Worm (Caenorhabditis elegans) whole organism, late embryonic: Measurements from ENCODE around the gene M142.8.

Experiments
- C08G9.2 ChIP-seq: sonication (generic microtip); optimal IDR thresholded peaks from 2 replicates; lab custom pipeline; 2016; ENCODE audit warnings: mild to moderate bottlenecking, missing genetic modification characterization, moderate library complexity, missing compliant biosample characterization
- C38D4.7 ChIP-seq: fragments of 200-800 bp; sonication (Bioruptor generic); optimal IDR thresholded peaks from 2 replicates; lab custom pipeline; 2018; ENCODE audit warnings: mild to moderate bottlenecking, missing genetic modification characterization, moderate library complexity, missing compliant biosample characterization
- K09A11.1 ChIP-seq: sonication (generic microtip); optimal IDR thresholded peaks from 2 replicates; lab custom pipeline; 2017; ENCODE audit warnings: antibody characterized with exemption, mild to moderate bottlenecking, missing genetic modification characterization, missing compliant biosample characterization; ENCODE audit not compliant: insufficient read depth
- T23F11.4 ChIP-seq: fragments of 200-800 bp; sonication (Bioruptor generic); optimal IDR thresholded peaks from 2 replicates; lab custom pipeline; 2018; ENCODE audit warnings: mild to moderate bottlenecking, missing genetic modification characterization, missing compliant biosample characterization
- ceh-14 ChIP-seq: sonication (generic microtip); optimal IDR thresholded peaks from 2 replicates; lab custom pipeline; 2016; ENCODE audit warnings: missing genotype, missing genetic modification characterization, missing compliant biosample characterization
- ceh-18 ChIP-seq: sonication (generic microtip); optimal IDR thresholded peaks from 2 replicates; lab custom pipeline; 2016; ENCODE audit warnings: missing genetic modification characterization, missing compliant biosample characterization
- ceh-2 ChIP-seq: sonication (generic microtip); optimal IDR thresholded peaks from 2 replicates; lab custom pipeline; 2016; ENCODE audit warnings: missing genotype, missing genetic modification characterization, missing compliant biosample characterization
- ceh-24 ChIP-seq: sonication (generic microtip); optimal IDR thresholded peaks from 2 replicates; lab custom pipeline; 2016; ENCODE audit warnings: mild to moderate bottlenecking, missing genetic modification characterization, missing compliant biosample characterization
- ceh-31 ChIP-seq: sonication (generic microtip); optimal IDR thresholded peaks from 2 replicates; lab custom pipeline; 2016; ENCODE audit warnings: missing genetic modification characterization, missing compliant biosample characterization
- ceh-34 ChIP-seq: sonication (generic microtip); optimal IDR thresholded peaks from 2 replicates; lab custom pipeline; 2016; ENCODE audit warnings: mild to moderate bottlenecking, missing genetic modification characterization, missing compliant biosample characterization
- ceh-48 ChIP-seq: sonication (generic microtip); optimal IDR thresholded peaks from 2 replicates; lab custom pipeline; 2016; ENCODE audit warnings: missing genetic modification characterization, inconsistent platforms, missing compliant biosample characterization
- ceh-6 ChIP-seq: fragments of 200-800 bp; sonication (Bioruptor generic); optimal IDR thresholded peaks from 2 replicates; lab custom pipeline; 2018; ENCODE audit warnings: mild to moderate bottlenecking, missing genetic modification characterization, missing compliant biosample characterization
- ceh-9 ChIP-seq: sonication (generic microtip); optimal IDR thresholded peaks from 2 replicates; lab custom pipeline; 2016; ENCODE audit warnings: mild to moderate bottlenecking, missing genetic modification characterization, inconsistent platforms, missing compliant biosample characterization
- che-1 ChIP-seq: sonication (generic microtip); optimal IDR thresholded peaks from 2 replicates; lab custom pipeline; 2016; ENCODE audit warnings: mild to moderate bottlenecking, missing genetic modification characterization, missing compliant biosample characterization
- dmd-4 ChIP-seq: sonication (generic microtip); optimal IDR thresholded peaks from 2 replicates; lab custom pipeline; 2016; ENCODE audit warnings: borderline replicate concordance, missing genetic modification characterization, missing compliant biosample characterization
- elt-4 ChIP-seq: sonication (generic microtip); optimal IDR thresholded peaks from 2 replicates; lab custom pipeline; 2016; ENCODE audit warnings: missing genetic modification characterization, missing compliant biosample characterization
- ets-4 ChIP-seq: sonication (generic microtip); optimal IDR thresholded peaks from 2 replicates; lab custom pipeline; 2016; ENCODE audit warnings: missing genetic modification characterization, missing compliant biosample characterization
- eyg-1 ChIP-seq: sonication (generic microtip); optimal IDR thresholded peaks from 2 replicates; lab custom pipeline; 2016; ENCODE audit warnings: missing genotype, missing genetic modification characterization, missing compliant biosample characterization
- fkh-10 ChIP-seq: fragments of 150-350 bp; optimal IDR thresholded peaks from 2 replicates; lab custom pipeline; 2014; ENCODE audit warnings: missing biosample characterization, missing genetic modification reagents, missing genetic modification characterization
- fkh-6 ChIP-seq: sonication (generic microtip); optimal IDR thresholded peaks from 2 replicates; lab custom pipeline; 2016; ENCODE audit warnings: missing genetic modification characterization, missing compliant biosample characterization
- hlh-13 ChIP-seq: fragments of 200-800 bp; sonication (Bioruptor generic); optimal IDR thresholded peaks from 2 replicates; lab custom pipeline; 2018; ENCODE audit warnings: mild to moderate bottlenecking, missing genetic modification characterization, missing compliant biosample characterization
- hlh-15 ChIP-seq: sonication (generic microtip); optimal IDR thresholded peaks from 2 replicates; lab custom pipeline; 2016; ENCODE audit warnings: missing genetic modification characterization, missing compliant biosample characterization
- lim-6 ChIP-seq: sonication (generic microtip); optimal IDR thresholded peaks from 2 replicates; lab custom pipeline; 2016; ENCODE audit warnings: missing genetic modification characterization, missing compliant biosample characterization
- mec-3 ChIP-seq: sonication (generic microtip); optimal IDR thresholded peaks from 2 replicates; lab custom pipeline; 2016; ENCODE audit warnings: borderline replicate concordance, missing genetic modification characterization, missing compliant biosample characterization
- nfya-1 ChIP-seq: sonication (generic microtip); optimal IDR thresholded peaks from 2 replicates; lab custom pipeline; 2017; ENCODE audit warnings: missing genetic modification characterization, mild to moderate bottlenecking, missing compliant biosample characterization, antibody characterized with exemption, moderate library complexity
- nhr-11 ChIP-seq: fragments of 150-350 bp; optimal IDR thresholded peaks from 2 replicates; lab custom pipeline; 2014; ENCODE audit warnings: missing biosample characterization, missing genetic modification characterization
- nhr-232 ChIP-seq: sonication (generic microtip); optimal IDR thresholded peaks from 2 replicates; lab custom pipeline; 2016; ENCODE audit warnings: missing genetic modification characterization, missing compliant biosample characterization
- pag-3 ChIP-seq: sonication (generic microtip); optimal IDR thresholded peaks from 2 replicates; lab custom pipeline; 2016; ENCODE audit warnings: missing compliant biosample characterization, missing genetic modification characterization, borderline replicate concordance
- pax-1 ChIP-seq: fragments of 150-350 bp; optimal IDR thresholded peaks from 2 replicates; lab custom pipeline; 2014; ENCODE audit warnings: missing biosample characterization, missing genetic modification characterization
- pha-2 ChIP-seq: sonication (generic microtip); optimal IDR thresholded peaks from 2 replicates; lab custom pipeline; 2017; ENCODE audit warnings: mild to moderate bottlenecking, missing genetic modification characterization, missing compliant biosample characterization
- pha-4 ChIP-seq: fragments of 150-350 bp; optimal IDR thresholded peaks from 2 replicates; lab custom pipeline; 2018; ENCODE audit warnings: missing biosample characterization, missing genetic modification reagents, missing genetic modification characterization
- ref-2 ChIP-seq: sonication (generic microtip); optimal IDR thresholded peaks from 2 replicates; lab custom pipeline; 2016; ENCODE audit warnings: missing genetic modification characterization, missing compliant biosample characterization
- rnt-1 ChIP-seq: sonication (generic microtip); optimal IDR thresholded peaks from 2 replicates; lab custom pipeline; 2016; ENCODE audit warnings: missing genetic modification characterization, missing compliant biosample characterization
- sdc-2 ChIP-seq: sonication (generic microtip); optimal IDR thresholded peaks from 2 replicates; lab custom pipeline; 2016; ENCODE audit warnings: missing genotype, missing genetic modification characterization, missing compliant biosample characterization
- sox-4 ChIP-seq: sonication (generic microtip); optimal IDR thresholded peaks from 2 replicates; lab custom pipeline; 2017; ENCODE audit warnings: mild to moderate bottlenecking, missing genetic modification characterization, inconsistent platforms, missing compliant biosample characterization
- syd-9 ChIP-seq: sonication (generic microtip); optimal IDR thresholded peaks from 2 replicates; lab custom pipeline; 2016; ENCODE audit warnings: mild to moderate bottlenecking, missing genetic modification characterization, moderate library complexity, missing compliant biosample characterization
- tbx-2 ChIP-seq: sonication (generic microtip); optimal IDR thresholded peaks from 2 replicates; lab custom pipeline; 2016; ENCODE audit warnings: missing genetic modification characterization, missing compliant biosample characterization
- unc-42 ChIP-seq: sonication (generic microtip); optimal IDR thresholded peaks from 2 replicates; lab custom pipeline; 2016; ENCODE audit warnings: missing genotype, missing genetic modification characterization, missing compliant biosample characterization
- unc-55 ChIP-seq: sonication (generic microtip); optimal IDR thresholded peaks from 2 replicates; lab custom pipeline; 2017; ENCODE audit warnings: missing biosample characterization, missing genetic modification reagents, missing genetic modification characterization
- unc-86 ChIP-seq: sonication (generic microtip); optimal IDR thresholded peaks from 2 replicates; lab custom pipeline; 2016; ENCODE audit warnings: missing genetic modification characterization, missing compliant biosample characterization
- zip-5 ChIP-seq: sonication (generic microtip); optimal IDR thresholded peaks from 2 replicates; lab custom pipeline; 2016; ENCODE audit warnings: missing genetic modification characterization, missing compliant biosample characterization

M142.8 gene

DNA sequence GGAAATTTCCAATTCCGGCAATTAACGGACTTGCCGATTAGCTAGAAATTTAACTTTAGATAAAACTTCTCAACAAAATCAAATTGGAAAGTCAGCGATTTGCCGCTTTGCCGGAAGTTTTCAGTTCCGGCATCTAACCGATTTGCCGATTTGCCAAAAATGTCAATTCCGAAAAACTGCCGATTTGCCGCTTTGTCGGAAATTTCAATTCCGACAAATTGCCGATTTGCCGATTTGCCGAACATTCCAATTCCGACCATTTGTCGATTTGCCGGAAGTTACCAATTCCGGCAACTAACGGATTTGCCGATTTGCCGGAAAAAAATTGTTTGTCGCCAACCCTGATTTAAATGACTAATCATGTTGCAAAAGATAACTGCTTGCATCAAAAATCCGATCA, 24.3 kb upstream of the M142.8 start:
- TF ChIP-seq C38D4.7 (GFP tag; lab: Kevin White, UChicago) (no peak), K09A11.1 (no peak), ceh-48 (tag; lab: Kevin White, UChicago) (no peak), ceh-14 (no peak), nfya-1 (no peak), rnt-1 (no peak), ceh-9 (tag; lab: Kevin White, UChicago) (no peak), unc-86 (tag; lab: Kevin White, UChicago) (no peak), pha-2 (tag; lab: Kevin White, UChicago) (no peak), sox-4 (no peak), nhr-232 (tag; lab: Kevin White, UChicago) (no peak), ref-2 (tag; lab: Kevin White, UChicago) (no peak), eyg-1 (no peak), ceh-24 (tag; lab: Kevin White, UChicago) (no peak), dmd-4 (tag; lab: Kevin White, UChicago) (no peak), ceh-6 (GFP tag; lab: Kevin White, UChicago) (no peak), nhr-11 (no peak), mec-3 (tag; lab: Kevin White, UChicago) (no peak)

- no peak for TF ChIP-seq ceh-34 (tag; lab: Kevin White, UChicago)
- no peak for TF ChIP-seq fkh-10 (GFP tag; lab: Kevin White, UChicago)
- TF ChIP-seq sdc-2 (tag; lab: Kevin White, UChicago) = no peak
- TF ChIP-seq nfya-1 = no peak
- no peak for TF ChIP-seq syd-9 (tag; lab: Kevin White, UChicago)
- TF ChIP-seq sox-4 = no peak
- TF ChIP-seq ceh-6 (GFP tag; lab: Kevin White, UChicago) = no peak
- no peak for TF ChIP-seq pha-4
Observed at ce11 chrIII:10911160-10911559, 22.3 kb upstream of the M142.8 start, which contains the start of gene cut-6. Gene cut-6, plus strand, starts transcription at chrIII:10911460.

- TF ChIP-seq ceh-31 (tag; lab: Kevin White, UChicago) = no peak
- TF ChIP-seq ceh-2 (tag; lab: Kevin White, UChicago) = no peak
- TF ChIP-seq rnt-1 = no peak
- TF ChIP-seq zip-5 (tag; lab: Kevin White, UChicago) = no peak
- TF ChIP-seq dmd-4 (tag; lab: Kevin White, UChicago) = no peak
- no peak for TF ChIP-seq ceh-24 (tag; lab: Kevin White, UChicago)
- no peak for TF ChIP-seq ceh-18 (tag; lab: Kevin White, UChicago)
- TF ChIP-seq C08G9.2 (tag; lab: Kevin White, UChicago) = no peak
- no peak for TF ChIP-seq nhr-11
- TF ChIP-seq unc-55 (GFP tag; lab: Kevin White, UChicago) = no peak
- TF ChIP-seq pag-3 = no peak
- TF ChIP-seq pax-1 = no peak
- no peak for TF ChIP-seq che-1
Observed at ce11 chrIII:10914971-10915370, 18.5 kb upstream of the M142.8 start.

ce11 chrIII:10920044-10920443, 13.4 kb upstream of the M142.8 start, which contains the start of gene vab-7:
Gene vab-7, plus strand, starts transcription at chrIII:10920344.
- no peak for TF ChIP-seq pag-3
- TF ChIP-seq fkh-10 (GFP tag; lab: Kevin White, UChicago) = no peak
- TF ChIP-seq elt-4 (tag; lab: Kevin White, UChicago) = no peak
- TF ChIP-seq tbx-2 (tag; lab: Kevin White, UChicago) = no peak
- TF ChIP-seq unc-86 (tag; lab: Kevin White, UChicago) = no peak
- no peak for TF ChIP-seq hlh-13 (GFP tag; lab: Kevin White, UChicago)
- no peak for TF ChIP-seq fkh-6 (tag; lab: Kevin White, UChicago)
- no peak for TF ChIP-seq che-1
- TF ChIP-seq sox-4 = no peak
- no peak for TF ChIP-seq hlh-15 (tag; lab: Kevin White, UChicago)
- TF ChIP-seq ets-4 (tag; lab: Kevin White, UChicago) = no peak
- TF ChIP-seq eyg-1 = no peak
- no peak for TF ChIP-seq rnt-1
- TF ChIP-seq unc-42 (tag; lab: Kevin White, UChicago) = no peak
- no peak for TF ChIP-seq lim-6 (tag; lab: Kevin White, UChicago)
- TF ChIP-seq C38D4.7 (GFP tag; lab: Kevin White, UChicago) = no peak
- TF ChIP-seq T23F11.4 (GFP tag; lab: Kevin White, UChicago) = no peak
